Fruit fly (Drosophila melanogaster) whole organism, embryonic: ENCODE measurements around the gene CG12477.

Experiments
- B-H2 ChIP-seq: fragments of 200-800 bp; sonication (Bioruptor generic); optimal IDR thresholded peaks from 2 replicates; lab custom pipeline; 2018; ENCODE audit warnings: missing biosample characterization, mild to moderate bottlenecking, missing genetic modification characterization
- Bteb2 ChIP-seq: fragments of 200-800 bp; sonication (Bioruptor generic); optimal IDR thresholded peaks from 2 replicates; lab custom pipeline; 2016; ENCODE audit warnings: missing biosample characterization, missing genetic modification characterization
- CG10654 ChIP-seq: fragments of 200-800 bp; sonication (Bioruptor generic); optimal IDR thresholded peaks from 2 replicates; lab custom pipeline; 2016; ENCODE audit warnings: missing biosample characterization, missing genetic modification characterization
- CG12155 ChIP-seq: fragments of 200-800 bp; sonication (Bioruptor generic); optimal IDR thresholded peaks from 3 replicates; lab custom pipeline; 2016; ENCODE audit warnings: missing biosample characterization, missing genetic modification characterization
- CG12299 ChIP-seq: fragments of 200-800 bp; sonication (Bioruptor generic); optimal IDR thresholded peaks from 2 replicates; lab custom pipeline; 2018; ENCODE audit warnings: missing biosample characterization, mild to moderate bottlenecking, missing genetic modification characterization
- CG1233 ChIP-seq: fragments of 200-800 bp; sonication (Bioruptor generic); optimal IDR thresholded peaks from 4 replicates; lab custom pipeline; 2018; ENCODE audit warnings: missing biosample characterization, mild to moderate bottlenecking, missing genetic modification characterization
- CG13123 ChIP-seq: fragments of 200-800 bp; sonication (Bioruptor generic); optimal IDR thresholded peaks from 2 replicates; lab custom pipeline; 2016; ENCODE audit warnings: missing biosample characterization, missing genetic modification characterization
- CG13894 ChIP-seq: fragments of 200-800 bp; sonication (Bioruptor generic); optimal IDR thresholded peaks from 3 replicates; lab custom pipeline; 2018; ENCODE audit warnings: missing biosample characterization, mild to moderate bottlenecking, missing genetic modification characterization, moderate library complexity
- CG14965 ChIP-seq: fragments of 200-800 bp; sonication (Bioruptor generic); optimal IDR thresholded peaks from 2 replicates; lab custom pipeline; 2016; ENCODE audit warnings: missing biosample characterization, missing genetic modification characterization, borderline replicate concordance
- CG17612 ChIP-seq: fragments of 200-800 bp; sonication (Bioruptor generic); IDR thresholded peaks from 2 replicates; pipeline ENCODE4 v1.3.6; 2022; ENCODE audit warnings: missing biosample characterization, missing genetic modification characterization
- CG2129 ChIP-seq: fragments of 200-800 bp; sonication (Bioruptor generic); IDR thresholded peaks from 2 replicates; pipeline ENCODE4 v1.3.6; 2022; ENCODE audit warnings: missing biosample characterization, missing genetic modification characterization; ENCODE audit not compliant: partially characterized antibody
- CG31224 ChIP-seq: fragments of 200-800 bp; sonication (Bioruptor generic); IDR thresholded peaks from 2 replicates; pipeline ENCODE4 v1.3.6; 2022; ENCODE audit warnings: missing biosample characterization, missing genetic modification characterization
- CG34376 ChIP-seq: fragments of 200-800 bp; sonication (Bioruptor generic); optimal IDR thresholded peaks from 2 replicates; lab custom pipeline; 2018; ENCODE audit warnings: missing biosample characterization, mild to moderate bottlenecking, missing genetic modification characterization
- CG5245 ChIP-seq: fragments of 200-800 bp; sonication (Bioruptor generic); optimal IDR thresholded peaks from 3 replicates; lab custom pipeline; 2016; ENCODE audit warnings: missing biosample characterization, missing genetic modification characterization
- CG6272 ChIP-seq: fragments of 200-800 bp; sonication (Bioruptor generic); IDR thresholded peaks from 2 replicates; pipeline ENCODE4 v1.3.6; 2022; ENCODE audit warnings: missing biosample characterization, missing genetic modification characterization
- CG6654 ChIP-seq: fragments of 200-800 bp; sonication (Bioruptor generic); optimal IDR thresholded peaks from 2 replicates; lab custom pipeline; 2017; ENCODE audit warnings: missing biosample characterization, mild to moderate bottlenecking, missing genetic modification characterization
- CG6683 ChIP-seq: fragments of 200-800 bp; sonication (Bioruptor generic); optimal IDR thresholded peaks from 2 replicates; lab custom pipeline; 2017; ENCODE audit warnings: missing biosample characterization, mild to moderate bottlenecking, missing genetic modification characterization, missing genetic modification reagents
- CG6765 ChIP-seq: fragments of 200-800 bp; sonication (Bioruptor generic); optimal IDR thresholded peaks from 3 replicates; lab custom pipeline; 2017; ENCODE audit warnings: missing biosample characterization, mild to moderate bottlenecking, missing genetic modification characterization
- CG7786 ChIP-seq: fragments of 200-800 bp; sonication (Bioruptor generic); optimal IDR thresholded peaks from 2 replicates; lab custom pipeline; 2016; ENCODE audit warnings: missing biosample characterization, missing genetic modification characterization
- CG8359 ChIP-seq: fragments of 200-800 bp; sonication (Bioruptor generic); optimal IDR thresholded peaks from 2 replicates; lab custom pipeline; 2017; ENCODE audit warnings: missing biosample characterization, mild to moderate bottlenecking, missing genetic modification characterization, borderline replicate concordance
- E2f2 ChIP-seq: fragments of 200-800 bp; sonication (Bioruptor generic); IDR thresholded peaks from 2 replicates; pipeline ENCODE4 v1.3.6; 2022; ENCODE audit warnings: missing biosample characterization, missing genetic modification characterization
- Ets65A ChIP-seq: fragments of 200-800 bp; sonication (Bioruptor generic); peaks from one replicate; lab custom pipeline; 2016; ENCODE audit warnings: missing biosample characterization, missing genetic modification characterization
- Fer2 ChIP-seq: fragments of 200-800 bp; sonication (Bioruptor generic); optimal IDR thresholded peaks from 2 replicates; lab custom pipeline; 2018; ENCODE audit warnings: missing biosample characterization, mild to moderate bottlenecking, missing genetic modification characterization, moderate library complexity
- GATAe ChIP-seq: fragments of 200-800 bp; sonication (Bioruptor generic); conservative IDR thresholded peaks from 2 replicates; pipeline ENCODE4 v1.3.6; 2022; ENCODE audit warnings: missing biosample characterization, missing genetic modification characterization
- HLH4C ChIP-seq: fragments of 200-800 bp; sonication (Bioruptor generic); IDR thresholded peaks from 3 replicates; pipeline ENCODE4 v1.3.6; 2022; ENCODE audit warnings: missing biosample characterization, missing genetic modification characterization; ENCODE audit not compliant: partially characterized antibody
- HLHmδ ChIP-seq: fragments of 200-800 bp; sonication (Bioruptor generic); optimal IDR thresholded peaks from 2 replicates; lab custom pipeline; 2018; ENCODE audit warnings: missing biosample characterization, mild to moderate bottlenecking, missing genetic modification characterization, moderate library complexity
- Jarid2 ChIP-seq: fragments of 200-800 bp; sonication (Bioruptor generic); optimal IDR thresholded peaks from 3 replicates; lab custom pipeline; 2017; ENCODE audit warnings: mild to moderate bottlenecking, missing biosample characterization, missing genetic modification reagents, missing genetic modification characterization
- Max ChIP-seq: fragments of 200-800 bp; sonication (Bioruptor generic); optimal IDR thresholded peaks from 2 replicates; lab custom pipeline; 2016; ENCODE audit warnings: missing biosample characterization, mild to moderate bottlenecking, missing genetic modification characterization
- Mes4 ChIP-seq: fragments of 200-800 bp; sonication (Bioruptor generic); optimal IDR thresholded peaks from 2 replicates; lab custom pipeline; 2016; ENCODE audit warnings: missing biosample characterization, missing genetic modification characterization
- Nf-YC ChIP-seq: fragments of 200-800 bp; optimal IDR thresholded peaks from 3 replicates; lab custom pipeline; 2019; ENCODE audit warnings: missing biosample characterization, mild to moderate bottlenecking, missing genetic modification characterization, moderate library complexity
- Rx ChIP-seq: fragments of 200-800 bp; sonication (Bioruptor generic); IDR thresholded peaks from 2 replicates; pipeline ENCODE4 v1.3.6; 2022; ENCODE audit warnings: missing biosample characterization, missing genetic modification characterization
- Six4 ChIP-seq: fragments of 200-800 bp; sonication (Bioruptor generic); optimal IDR thresholded peaks from 2 replicates; lab custom pipeline; 2016; ENCODE audit warnings: missing biosample characterization, missing genetic modification characterization
- Xrp1 ChIP-seq: fragments of 200-800 bp; sonication (Bioruptor generic); IDR thresholded peaks from 2 replicates; pipeline ENCODE4 v1.3.6; 2022; ENCODE audit warnings: missing biosample characterization, missing genetic modification characterization
- aop ChIP-seq: fragments of 200-800 bp; sonication (Bioruptor generic); IDR thresholded peaks from 2 replicates; pipeline ENCODE4 v1.3.6; 2022; ENCODE audit warnings: missing biosample characterization, missing genetic modification characterization
- bigmax ChIP-seq: fragments of 200-800 bp; sonication (Bioruptor generic); optimal IDR thresholded peaks from 2 replicates; lab custom pipeline; 2018; ENCODE audit warnings: missing biosample characterization, mild to moderate bottlenecking, missing genetic modification characterization
- dati ChIP-seq: fragments of 200-800 bp; sonication (Bioruptor generic); IDR thresholded peaks from 2 replicates; pipeline ENCODE4 v1.3.6; 2022; ENCODE audit warnings: missing biosample characterization, missing genetic modification characterization
- ems ChIP-seq: fragments of 200-800 bp; sonication (Bioruptor generic); optimal IDR thresholded peaks from 3 replicates; lab custom pipeline; 2016; ENCODE audit warnings: missing biosample characterization, missing genetic modification characterization
- esg ChIP-seq: fragments of 200-800 bp; sonication (Bioruptor generic); conservative IDR thresholded peaks from 2 replicates; pipeline ENCODE4 v1.3.6; 2022; ENCODE audit warnings: missing biosample characterization, missing genetic modification characterization
- ftz-f1 ChIP-seq: fragments of 200-800 bp; sonication (Bioruptor generic); optimal IDR thresholded peaks from 2 replicates; lab custom pipeline; 2016; ENCODE audit warnings: missing biosample characterization, missing genetic modification characterization
- gce ChIP-seq: fragments of 200-800 bp; sonication (Bioruptor generic); IDR thresholded peaks from 3 replicates; pipeline ENCODE4 v1.3.6; 2022; ENCODE audit warnings: missing biosample characterization, missing genetic modification characterization
- gro ChIP-seq: fragments of 200-800 bp; sonication (Bioruptor generic); optimal IDR thresholded peaks from 2 replicates; lab custom pipeline; 2016; ENCODE audit warnings: missing biosample characterization, missing genetic modification characterization
- lov ChIP-seq, 2 experiments: fragments of 200-800 bp in 1 of 2; fragments of >200 bp in 1 of 2; sonication (Bioruptor generic) in 1 of 2; IDR thresholded peaks in 1 of 2; optimal IDR thresholded peaks in 1 of 2; 2 replicates in 1 of 2; 3 replicates in 1 of 2; pipeline versions ENCODE4 v1.3.6 to Lab custom; 2017 to 2022; ENCODE audit warnings: missing biosample characterization in 1 of 2, missing genetic modification characterization in 1 of 2
- luna ChIP-seq: fragments of 200-800 bp; sonication (Bioruptor generic); optimal IDR thresholded peaks from 2 replicates; lab custom pipeline; 2016; ENCODE audit warnings: missing biosample characterization, missing genetic modification characterization
- nau ChIP-seq: fragments of 200-800 bp; sonication (Bioruptor generic); optimal IDR thresholded peaks from 3 replicates; lab custom pipeline; 2017; ENCODE audit warnings: missing biosample characterization, mild to moderate bottlenecking, missing genetic modification characterization, missing genetic modification reagents
- nerfin-2 ChIP-seq: fragments of 200-800 bp; sonication (Bioruptor generic); IDR thresholded peaks from 2 replicates; pipeline ENCODE4 v1.3.6; 2022; ENCODE audit warnings: missing biosample characterization, missing genetic modification characterization; ENCODE audit not compliant: partially characterized antibody
- ranshi ChIP-seq: fragments of 200-800 bp; sonication (Bioruptor generic); IDR thresholded peaks from 2 replicates; pipeline ENCODE4 v1.3.6; 2022; ENCODE audit warnings: missing biosample characterization, missing genetic modification characterization
- sr ChIP-seq: fragments of 200-800 bp; sonication (Bioruptor generic); IDR thresholded peaks from 3 replicates; pipeline ENCODE4 v1.3.6; 2022; ENCODE audit warnings: missing biosample characterization, missing genetic modification characterization
- ssp ChIP-seq: fragments of 200-800 bp; sonication (Bioruptor generic); IDR thresholded peaks from 2 replicates; pipeline ENCODE4 v1.3.6; 2022; ENCODE audit warnings: missing biosample characterization, missing genetic modification characterization
- tio ChIP-seq: fragments of 200-800 bp; sonication (Bioruptor generic); optimal IDR thresholded peaks from 2 replicates; lab custom pipeline; 2017; ENCODE audit warnings: missing biosample characterization, missing genetic modification characterization, inconsistent platforms
- wdn ChIP-seq: fragments of 200-800 bp; sonication (Bioruptor generic); IDR thresholded peaks from 2 replicates; pipeline ENCODE4 v1.3.6; 2022; ENCODE audit warnings: missing biosample characterization, missing genetic modification characterization

The CG12477 gene

dm6 chr3L:18747953-18748756, 25.1 kb upstream of the CG12477 start, which contains the start of the genes Nufip and Atg3 (continued):
- TF ChIP-seq Rx (GFP tag; lab: Robert Waterston, UW): no peak
- peak; percentile 14 for TF ChIP-seq CG1233 (GFP tag; lab: Kevin White, UChicago)
- TF ChIP-seq dati (GFP tag; lab: Robert Waterston, UW): no peak
- peak; percentile 53; the same call in 1 of the 2 replicates for TF ChIP-seq E2f2 (GFP tag; lab: Robert Waterston, UW)
- TF ChIP-seq B-H2 (GFP tag; lab: Kevin White, UChicago): peak; percentile 33
- TF ChIP-seq CG10654 (GFP tag; lab: Kevin White, UChicago): no peak
- no peak for TF ChIP-seq Xrp1 (GFP tag; lab: Robert Waterston, UW)
- peak; percentile 43 for TF ChIP-seq Max
- TF ChIP-seq lov (optimal IDR thresholded peaks at IDR 0.05; lab: Kevin White, UChicago): no peak
- no peak for TF ChIP-seq lov (GFP tag; IDR thresholded peaks at IDR 0.05; lab: Robert Waterston, UW)
- no peak for TF ChIP-seq CG14965 (GFP tag; lab: Kevin White, UChicago)
- TF ChIP-seq CG2129 (GFP tag; lab: Robert Waterston, UW): peak; percentile 47
- TF ChIP-seq ems (GFP tag; lab: Kevin White, UChicago): no peak
- TF ChIP-seq CG6654 (GFP tag; lab: Kevin White, UChicago): no peak
- TF ChIP-seq esg (GFP tag; lab: Robert Waterston, UW): no peak
- TF ChIP-seq CG7786 (GFP tag; lab: Kevin White, UChicago): no peak
- TF ChIP-seq sr (GFP tag; lab: Robert Waterston, UW): no peak
- TF ChIP-seq ranshi (GFP tag; lab: Robert Waterston, UW): no peak
- no peak for TF ChIP-seq CG31224 (GFP tag; lab: Robert Waterston, UW)
- no peak for TF ChIP-seq bigmax
- TF ChIP-seq Ets65A (GFP tag; lab: Kevin White, UChicago): no peak
- no peak for TF ChIP-seq CG34376
- no peak for TF ChIP-seq CG13123 (GFP tag; lab: Kevin White, UChicago)
- no peak for TF ChIP-seq ssp (GFP tag; lab: Robert Waterston, UW)
- no peak for TF ChIP-seq CG6765 (GFP tag; lab: Kevin White, UChicago)
- no peak for TF ChIP-seq Six4 (GFP tag; lab: Kevin White, UChicago)
- no peak for TF ChIP-seq CG5245 (GFP tag; lab: Kevin White, UChicago)
- no peak for TF ChIP-seq CG6272
- no peak for TF ChIP-seq tio
- TF ChIP-seq ftz-f1 (GFP tag; lab: Kevin White, UChicago): no peak
- no peak for TF ChIP-seq aop (GFP tag; lab: Robert Waterston, UW)
- TF ChIP-seq gce (GFP tag; lab: Robert Waterston, UW): no peak
- TF ChIP-seq HLH4C (GFP tag; lab: Robert Waterston, UW): peak; percentile 73; the same call in 2 of the 3 replicates
- TF ChIP-seq nau (GFP tag; lab: Kevin White, UChicago): no peak
- no peak for TF ChIP-seq nerfin-2 (GFP tag; lab: Robert Waterston, UW)
- TF ChIP-seq Bteb2 (GFP tag; lab: Kevin White, UChicago): no peak
- TF ChIP-seq CG12299: no peak
- TF ChIP-seq luna: no peak
- TF ChIP-seq Jarid2 (GFP tag; lab: Kevin White, UChicago): no peak
- TF ChIP-seq CG13894 (tag; lab: Kevin White, UChicago): no peak
- TF ChIP-seq CG6683 (GFP tag; lab: Kevin White, UChicago): no peak
- TF ChIP-seq wdn (GFP tag; lab: Robert Waterston, UW): no peak
- no peak for TF ChIP-seq CG8359 (GFP tag; lab: Kevin White, UChicago)
- TF ChIP-seq Mes4 (GFP tag; lab: Kevin White, UChicago): no peak
- no peak for TF ChIP-seq GATAe (GFP tag; lab: Robert Waterston, UW)
- peak; percentile 58 for TF ChIP-seq Nf-YC (tag; lab: Kevin White, UChicago)
- TF ChIP-seq HLHmδ: no peak
- peak; percentile 1 for TF ChIP-seq CG12155
- no peak for TF ChIP-seq CG17612 (GFP tag; lab: Robert Waterston, UW)
- no peak for TF ChIP-seq gro (GFP tag; lab: Kevin White, UChicago)
- no peak for TF ChIP-seq Fer2 (tag; lab: Kevin White, UChicago)
